Fruit fly (Drosophila melanogaster) whole organism, embryonic: Measurements from ENCODE around the gene stwl.

ENCODE experiments used
- Abd-B ChIP-seq: fragments of 200-800 bp; sonication (Bioruptor generic); optimal IDR thresholded peaks from 2 replicates; lab custom pipeline; 2018; ENCODE audit warnings: missing biosample characterization, mild to moderate bottlenecking, missing genetic modification characterization, moderate library complexity
- Atf3 ChIP-seq: fragments of 200-800 bp; sonication (Bioruptor generic); optimal IDR thresholded peaks from 3 replicates; lab custom pipeline; 2016; ENCODE audit warnings: missing biosample characterization, missing genetic modification characterization
- B-H1 ChIP-seq: fragments of 200-800 bp; sonication (Bioruptor generic); IDR thresholded peaks from 3 replicates; pipeline ENCODE4 v1.3.6; 2022; ENCODE audit warnings: missing biosample characterization, missing genetic modification characterization
- CG10209 ChIP-seq: fragments of 200-800 bp; sonication (Bioruptor generic); optimal IDR thresholded peaks from 3 replicates; lab custom pipeline; 2017; ENCODE audit warnings: missing biosample characterization, mild to moderate bottlenecking, missing genetic modification characterization, missing genetic modification reagents
- CG11093 ChIP-seq: fragments of 200-800 bp; sonication (Bioruptor generic); IDR thresholded peaks from 3 replicates; pipeline ENCODE4 v1.3.6; 2022; ENCODE audit warnings: missing biosample characterization, missing genetic modification characterization
- CG11504 ChIP-seq: fragments of 200-800 bp; sonication (Bioruptor generic); optimal IDR thresholded peaks from 3 replicates; lab custom pipeline; 2019; ENCODE audit warnings: missing biosample characterization, mild to moderate bottlenecking, missing genetic modification characterization, moderate library complexity
- CG12219 ChIP-seq: fragments of 200-800 bp; sonication (Bioruptor generic); optimal IDR thresholded peaks from 3 replicates; lab custom pipeline; 2018; ENCODE audit warnings: missing biosample characterization, mild to moderate bottlenecking, missing genetic modification characterization
- CG12659 ChIP-seq: fragments of 200-800 bp; sonication (Bioruptor generic); optimal IDR thresholded peaks from 3 replicates; lab custom pipeline; 2017; ENCODE audit warnings: mild to moderate bottlenecking, missing biosample characterization, missing genetic modification reagents, missing genetic modification characterization
- CG12744 ChIP-seq: fragments of 200-800 bp; sonication (Bioruptor generic); optimal IDR thresholded peaks from 2 replicates; lab custom pipeline; 2016; ENCODE audit warnings: missing biosample characterization, missing genetic modification characterization
- CG13424 ChIP-seq: fragments of 200-800 bp; sonication (Bioruptor generic); optimal IDR thresholded peaks from 2 replicates; lab custom pipeline; 2019; ENCODE audit warnings: missing biosample characterization, mild to moderate bottlenecking, missing genetic modification characterization, moderate library complexity
- CG14441 ChIP-seq: fragments of 200-800 bp; sonication (Bioruptor generic); IDR thresholded peaks from 2 replicates; pipeline ENCODE4 v1.3.6; 2022; ENCODE audit warnings: missing biosample characterization, missing genetic modification characterization
- CG14667 ChIP-seq: fragments of 200-800 bp; sonication (Bioruptor generic); IDR thresholded peaks from 2 replicates; pipeline ENCODE4 v1.3.6; 2022; ENCODE audit warnings: missing biosample characterization, missing genetic modification characterization
- CG14860 ChIP-seq: fragments of 200-800 bp; sonication (Bioruptor generic); IDR thresholded peaks from 3 replicates; pipeline ENCODE4 v1.3.6; 2022; ENCODE audit warnings: missing biosample characterization, missing genetic modification characterization; ENCODE audit not compliant: partially characterized antibody
- CG15269 ChIP-seq: fragments of 200-800 bp; sonication (Bioruptor generic); optimal IDR thresholded peaks from 2 replicates; lab custom pipeline; 2018; ENCODE audit warnings: missing biosample characterization, mild to moderate bottlenecking, missing genetic modification characterization, moderate library complexity
- CG16779 ChIP-seq: fragments of 200-800 bp; sonication (Bioruptor generic); IDR thresholded peaks from 2 replicates; pipeline ENCODE4 v1.3.6; 2022; ENCODE audit warnings: missing biosample characterization, missing genetic modification characterization
- CG31224 ChIP-seq: fragments of 200-800 bp; sonication (Bioruptor generic); IDR thresholded peaks from 2 replicates; pipeline ENCODE4 v1.3.6; 2022; ENCODE audit warnings: missing biosample characterization, missing genetic modification characterization
- CG33213 ChIP-seq: fragments of 200-800 bp; sonication (Bioruptor generic); optimal IDR thresholded peaks from 3 replicates; lab custom pipeline; 2016; ENCODE audit warnings: missing biosample characterization, missing genetic modification characterization
- CG34422 ChIP-seq: fragments of 200-800 bp; sonication (Bioruptor generic); IDR thresholded peaks from 3 replicates; pipeline ENCODE4 v1.3.6; 2022; ENCODE audit warnings: missing biosample characterization, missing genetic modification characterization
- CG3726 ChIP-seq: fragments of 200-800 bp; sonication (Bioruptor generic); IDR thresholded peaks from 3 replicates; pipeline ENCODE4, ENCODE4 v1.3.6; 2022; ENCODE audit warnings: missing biosample characterization, missing genetic modification characterization
- CG3995 ChIP-seq: fragments of 200-800 bp; sonication (Bioruptor generic); optimal IDR thresholded peaks from 3 replicates; lab custom pipeline; 2016; ENCODE audit warnings: missing biosample characterization, missing genetic modification characterization
- CG4404 ChIP-seq: fragments of 200-800 bp; sonication (Bioruptor generic); IDR thresholded peaks from 2 replicates; pipeline ENCODE4 v1.3.6; 2022; ENCODE audit warnings: missing biosample characterization, missing genetic modification characterization
- CG4424 ChIP-seq: fragments of 200-800 bp; sonication (Bioruptor generic); optimal IDR thresholded peaks from 3 replicates; lab custom pipeline; 2016; ENCODE audit warnings: missing biosample characterization, missing genetic modification characterization
- CG6791 ChIP-seq: fragments of 200-800 bp; sonication (Bioruptor generic); IDR thresholded peaks from 3 replicates; pipeline ENCODE4 v1.3.6; 2022; ENCODE audit warnings: missing biosample characterization, missing genetic modification characterization; ENCODE audit not compliant: partially characterized antibody
- CG6854 ChIP-seq: fragments of 200-800 bp; sonication (Bioruptor generic); optimal IDR thresholded peaks from 3 replicates; lab custom pipeline; 2017; ENCODE audit warnings: missing biosample characterization, mild to moderate bottlenecking, missing genetic modification characterization
- CG7357 ChIP-seq: fragments of 200-800 bp; sonication (Bioruptor generic); IDR thresholded peaks from 3 replicates; pipeline ENCODE4 v1.3.6; 2022; ENCODE audit warnings: missing biosample characterization, missing genetic modification characterization
- CG7556 ChIP-seq: fragments of 200-800 bp; sonication (Bioruptor generic); optimal IDR thresholded peaks from 2 replicates; lab custom pipeline; 2017; ENCODE audit warnings: missing biosample characterization, mild to moderate bottlenecking, missing genetic modification characterization
- CG8765 ChIP-seq: fragments of 200-800 bp; sonication (Bioruptor generic); IDR thresholded peaks from 2 replicates; pipeline ENCODE4 v1.3.6; 2022; ENCODE audit warnings: missing biosample characterization, missing genetic modification characterization
- CG8924 ChIP-seq: fragments of 200-800 bp; optimal IDR thresholded peaks from 3 replicates; lab custom pipeline; 2019; ENCODE audit warnings: missing biosample characterization, mild to moderate bottlenecking, missing genetic modification characterization, moderate library complexity
- CG9215 ChIP-seq: fragments of 200-800 bp; sonication (Bioruptor generic); IDR thresholded peaks from 2 replicates; pipeline ENCODE4 v1.3.6; 2022; ENCODE audit warnings: missing biosample characterization, missing genetic modification characterization
- CG9797 ChIP-seq: fragments of 200-800 bp; sonication (Bioruptor generic); optimal IDR thresholded peaks from 3 replicates; lab custom pipeline; 2018; ENCODE audit warnings: missing biosample characterization, mild to moderate bottlenecking, missing genetic modification characterization
- CG9817 ChIP-seq: fragments of 200-800 bp; sonication (Bioruptor generic); optimal IDR thresholded peaks from 2 replicates; lab custom pipeline; 2018; ENCODE audit warnings: missing biosample characterization, mild to moderate bottlenecking, missing genetic modification characterization, moderate library complexity
- Ets65A ChIP-seq: fragments of 200-800 bp; sonication (Bioruptor generic); peaks from one replicate; lab custom pipeline; 2016; ENCODE audit warnings: missing biosample characterization, missing genetic modification characterization
- HLH54F ChIP-seq: fragments of 200-800 bp; sonication (Bioruptor generic); optimal IDR thresholded peaks from 3 replicates; lab custom pipeline; 2016; ENCODE audit warnings: missing biosample characterization, missing genetic modification characterization
- Lhr ChIP-seq: fragments of 200-800 bp; sonication (Bioruptor generic); optimal IDR thresholded peaks from 3 replicates; lab custom pipeline; 2017; ENCODE audit warnings: mild to moderate bottlenecking, missing biosample characterization, missing genetic modification reagents, missing genetic modification characterization
- MTF-1 ChIP-seq: fragments of 200-800 bp; sonication (Bioruptor generic); optimal IDR thresholded peaks from 2 replicates; lab custom pipeline; 2018; ENCODE audit warnings: missing biosample characterization, mild to moderate bottlenecking, missing genetic modification characterization, borderline replicate concordance
- Stat92E ChIP-seq, 3 experiments: fragments of >200 bp in 2 of 3; fragments of 200-800 bp in 1 of 3; sonication (Bioruptor generic) in 1 of 3; optimal IDR thresholded peaks; 2 replicates each; lab custom pipeline; 2017 to 2019; ENCODE audit warnings: missing biosample characterization in 3 of 3, missing genetic modification characterization in 3 of 3, mild to moderate bottlenecking in 1 of 3, moderate library complexity in 1 of 3
- Tbp ChIP-seq: fragments of >200 bp; optimal IDR thresholded peaks from 2 replicates; lab custom pipeline; 2018; ENCODE audit warnings: missing biosample characterization, missing genetic modification characterization
- YL-1 ChIP-seq: fragments of 200-800 bp; sonication (Bioruptor generic); optimal IDR thresholded peaks from 3 replicates; lab custom pipeline; 2017; ENCODE audit warnings: missing biosample characterization, mild to moderate bottlenecking, missing genetic modification characterization
- btn ChIP-seq: fragments of 200-800 bp; sonication (Bioruptor generic); optimal IDR thresholded peaks from 2 replicates; lab custom pipeline; 2016; ENCODE audit warnings: missing biosample characterization, missing genetic modification characterization
- cas ChIP-seq: fragments of 200-800 bp; sonication (Bioruptor generic); IDR thresholded peaks from 2 replicates; pipeline ENCODE4 v1.3.6; 2022; ENCODE audit warnings: missing biosample characterization, missing genetic modification characterization
- dm ChIP-seq: fragments of 200-800 bp; sonication (Bioruptor generic); optimal IDR thresholded peaks from 3 replicates; lab custom pipeline; 2016; ENCODE audit warnings: missing biosample characterization, missing genetic modification characterization
- gcm2 ChIP-seq: fragments of 200-800 bp; sonication (Bioruptor generic); optimal IDR thresholded peaks from 2 replicates; lab custom pipeline; 2016; ENCODE audit warnings: missing biosample characterization, missing genetic modification characterization
- gro ChIP-seq: fragments of 200-800 bp; sonication (Bioruptor generic); optimal IDR thresholded peaks from 2 replicates; lab custom pipeline; 2016; ENCODE audit warnings: missing biosample characterization, missing genetic modification characterization
- jumu ChIP-seq: fragments of 200-800 bp; sonication (Bioruptor generic); optimal IDR thresholded peaks from 3 replicates; lab custom pipeline; 2016; ENCODE audit warnings: missing biosample characterization, missing genetic modification characterization
- ken ChIP-seq: fragments of 200-800 bp; sonication (Bioruptor generic); IDR thresholded peaks from 3 replicates; pipeline ENCODE4 v1.3.6; 2022; ENCODE audit warnings: missing biosample characterization, missing genetic modification characterization
- lola ChIP-seq, 3 experiments: fragments of >200 bp in 2 of 3; fragments of 200-800 bp in 1 of 3; sonication (Bioruptor generic) in 1 of 3; optimal IDR thresholded peaks; 2 replicates each; lab custom pipeline; 2017 to 2019; ENCODE audit warnings: missing biosample characterization in 3 of 3, missing genetic modification characterization in 3 of 3, mild to moderate bottlenecking in 1 of 3, moderate library complexity in 1 of 3
- pb ChIP-seq: fragments of 200-800 bp; sonication (Bioruptor generic); optimal IDR thresholded peaks from 3 replicates; lab custom pipeline; 2016; ENCODE audit warnings: missing biosample characterization, missing genetic modification characterization
- pfk ChIP-seq: fragments of 200-800 bp; sonication (Bioruptor generic); optimal IDR thresholded peaks from 2 replicates; lab custom pipeline; 2018; ENCODE audit warnings: missing biosample characterization, mild to moderate bottlenecking, missing genetic modification characterization, moderate library complexity
- ro ChIP-seq: fragments of 200-800 bp; sonication (Bioruptor generic); IDR thresholded peaks from 2 replicates; pipeline ENCODE4 v1.3.6; 2022; ENCODE audit warnings: missing biosample characterization, missing genetic modification characterization
- so ChIP-seq: fragments of 200-800 bp; sonication (Bioruptor generic); IDR thresholded peaks from 3 replicates; pipeline ENCODE4 v1.3.6; 2022; ENCODE audit warnings: missing biosample characterization, missing genetic modification characterization
- toy ChIP-seq: fragments of 200-800 bp; sonication (Bioruptor generic); IDR thresholded peaks from 2 replicates; pipeline ENCODE4 v1.3.6; 2022; ENCODE audit warnings: missing biosample characterization, missing genetic modification characterization
- trem ChIP-seq: fragments of 200-800 bp; optimal IDR thresholded peaks from 3 replicates; lab custom pipeline; 2019; ENCODE audit warnings: missing biosample characterization, mild to moderate bottlenecking, missing genetic modification characterization, moderate library complexity

Gene stwl

dm6 chr3L:14410892-14411291, 1.2 kb upstream of the stwl start (continued):
- TF ChIP-seq CG11504 (tag; lab: Kevin White, UChicago) (peak; percentile 25), CG7357 (peak; percentile 8; the same call in 1 of the 3 replicates), B-H1 (GFP tag; lab: Robert Waterston, UW) (no peak; the same call in 2 of the 3 replicates), CG9817 (tag; lab: Kevin White, UChicago) (peak; percentile 31), HLH54F (GFP tag; lab: Kevin White, UChicago) (no peak), CG7556 (no peak), CG12659 (GFP tag; lab: Kevin White, UChicago) (no peak), CG14667 (GFP tag; lab: Robert Waterston, UW) (no peak), gcm2 (GFP tag; lab: Kevin White, UChicago) (no peak), CG4404 (GFP tag; lab: Robert Waterston, UW) (no peak), CG16779 (GFP tag; lab: Robert Waterston, UW) (no peak), CG12744 (GFP tag; lab: Kevin White, UChicago) (no peak), CG9215 (GFP tag; lab: Robert Waterston, UW) (no peak), dm (no peak), jumu (no peak), Atf3 (GFP tag; lab: Kevin White, UChicago) (no peak), CG3995 (no peak), CG14860 (GFP tag; lab: Robert Waterston, UW) (no peak), CG8924 (tag; lab: Kevin White, UChicago) (no peak), pb (GFP tag; lab: Kevin White, UChicago) (no peak), Stat92E (GFP tag; optimal IDR thresholded peaks at IDR 0.05; lab: Kevin White, UChicago) (no peak), Ets65A (peak; percentile 69), CG8765 (GFP tag; lab: Robert Waterston, UW) (no peak), CG6791 (GFP tag; lab: Robert Waterston, UW) (no peak), Abd-B (GFP tag; lab: Kevin White, UChicago) (no peak), CG15269 (no peak), MTF-1 (peak; percentile 14), CG6854 (GFP tag; lab: Kevin White, UChicago) (no peak), gro (GFP tag; lab: Kevin White, UChicago) (no peak), toy (GFP tag; lab: Robert Waterston, UW) (no peak), ro (GFP tag; lab: Robert Waterston, UW) (no peak), CG13424 (tag; lab: Kevin White, UChicago) (peak; percentile 51), trem (no peak), ken (GFP tag; lab: Robert Waterston, UW) (no peak), CG11093 (GFP tag; lab: Robert Waterston, UW) (no peak), pfk (GFP tag; lab: Kevin White, UChicago) (no peak), CG3726 (GFP tag; lab: Robert Waterston, UW) (no peak; the same call in 2 of the 3 replicates), cas (GFP tag; lab: Robert Waterston, UW) (no peak), lola (GFP tag; optimal IDR thresholded peaks at IDR 0.05; lab: Kevin White, UChicago) (peak in 1 of 3 experiments; percentile 21), Lhr (no peak), CG10209 (GFP tag; lab: Kevin White, UChicago) (no peak), btn (no peak), so (GFP tag; lab: Robert Waterston, UW) (peak; percentile 36; the same call in 1 of the 3 replicates), YL-1 (GFP tag; lab: Kevin White, UChicago) (no peak), CG34422 (no peak; the same call in 2 of the 3 replicates), CG12219 (peak; percentile 23), CG31224 (GFP tag; lab: Robert Waterston, UW) (no peak), CG9797 (GFP tag; lab: Kevin White, UChicago) (no peak), CG4424 (GFP tag; lab: Kevin White, UChicago) (peak; percentile 31), CG14441 (GFP tag; lab: Robert Waterston, UW) (0 out of 2 replicates have a peak, but pooled peaks have one; percentile 26), Tbp (GFP tag; lab: Kevin White, UChicago) (no peak), CG33213 (GFP tag; lab: Kevin White, UChicago) (no peak)
